Fruit fly (Drosophila melanogaster): Measurements from ENCODE around the gene CheB38c.
A peak's percentile ranks its signal among the peaks of the same experiment; 100 is the strongest.

The CheB38c gene

dm6 chr2L:20788050-20788449 lies 32.6 kb downstream of the CheB38c start:
- TF ChIP-seq rn (GFP tag; IDR thresholded peaks at IDR 0.05) (0 out of 2 replicates have a peak, but pooled peaks have one; percentile 9), CG14655 (GFP tag; optimal IDR thresholded peaks at IDR 0.05) (no peak)

- peak; percentile 70 for TF ChIP-seq CG17806 (tag; optimal IDR thresholded peaks at IDR 0.05)
- no peak for TF ChIP-seq EcR (GFP tag; optimal IDR thresholded peaks at IDR 0.05)
- TF ChIP-seq gl (tag; optimal IDR thresholded peaks at IDR 0.05): peak; percentile 11
- TF ChIP-seq CG8159 (tag; optimal IDR thresholded peaks at IDR 0.05): peak; percentile 71
- TF ChIP-seq D1 (tag; optimal IDR thresholded peaks at IDR 0.05): peak; percentile 71
- TF ChIP-seq CG9948 (tag; optimal IDR thresholded peaks at IDR 0.05): peak; percentile 60
- peak; percentile 45; the same call in 1 of the 2 replicates for TF ChIP-seq rn (GFP tag; IDR thresholded peaks at IDR 0.05)
- peak; percentile 74 for TF ChIP-seq CG8301 (tag; optimal IDR thresholded peaks at IDR 0.05)
- peak; percentile 79; the same call in 1 of the 2 replicates for TF ChIP-seq CG12605 (GFP tag; IDR thresholded peaks at IDR 0.05)
- peak; percentile 78 for TF ChIP-seq Pif1A (GFP tag; optimal IDR thresholded peaks at IDR 0.05)
- TF ChIP-seq CG15710 (tag; optimal IDR thresholded peaks at IDR 0.05): peak; percentile 26
- peak; percentile 90 for TF ChIP-seq CG4496 (GFP tag; IDR thresholded peaks at IDR 0.05)
- peak; percentile 87 for TF ChIP-seq Ets98B (GFP tag; IDR thresholded peaks at IDR 0.05)
- no peak for TF ChIP-seq CG10348 (GFP tag; IDR thresholded peaks at IDR 0.05)
- TF ChIP-seq Pif1B (GFP tag; optimal IDR thresholded peaks at IDR 0.05): peak; percentile 74
- TF ChIP-seq CG13204 (GFP tag; optimal IDR thresholded peaks at IDR 0.05): no peak
- TF ChIP-seq Snoo (tag; optimal IDR thresholded peaks at IDR 0.05): peak; percentile 71
- peak; percentile 30 for TF ChIP-seq CG34367 (tag; optimal IDR thresholded peaks at IDR 0.05)
- TF ChIP-seq CG14655 (GFP tag; optimal IDR thresholded peaks at IDR 0.05): no peak
- peak; percentile 79 for TF ChIP-seq fd96Ca (GFP tag; IDR thresholded peaks at IDR 0.05)
- TF ChIP-seq CG32121 (GFP tag; IDR thresholded peaks at IDR 0.05): peak; percentile 76
Observed at dm6 chr2L:20787271-20787791, 33.3 kb downstream of the CheB38c start, which contains the start of gene Pomp. Gene Pomp, plus strand, starts transcription at chr2L:20787656.

dm6 chr2L:20785333-20785732 lies 35.3 kb downstream of the CheB38c start:
- no peak for TF ChIP-seq D1 (tag; optimal IDR thresholded peaks at IDR 0.05)
- no peak for TF ChIP-seq CG12605 (GFP tag; IDR thresholded peaks at IDR 0.05)
- no peak for TF ChIP-seq gl (tag; optimal IDR thresholded peaks at IDR 0.05)
- no peak for TF ChIP-seq CG8301 (tag; optimal IDR thresholded peaks at IDR 0.05)
- TF ChIP-seq Pif1A (GFP tag; optimal IDR thresholded peaks at IDR 0.05): no peak
- no peak for TF ChIP-seq Snoo (tag; optimal IDR thresholded peaks at IDR 0.05)
- no peak for TF ChIP-seq CG32121 (GFP tag; IDR thresholded peaks at IDR 0.05)

- TF ChIP-seq CG8301 (tag; optimal IDR thresholded peaks at IDR 0.05) (no peak), Pif1B (GFP tag; optimal IDR thresholded peaks at IDR 0.05) (no peak), Ets98B (GFP tag; IDR thresholded peaks at IDR 0.05) (no peak), fd96Ca (GFP tag; IDR thresholded peaks at IDR 0.05) (no peak), Snoo (tag; optimal IDR thresholded peaks at IDR 0.05) (no peak), CG15710 (tag; optimal IDR thresholded peaks at IDR 0.05) (no peak), rn (GFP tag; IDR thresholded peaks at IDR 0.05) (no peak), CG12605 (GFP tag; IDR thresholded peaks at IDR 0.05) (no peak), CG32121 (GFP tag; IDR thresholded peaks at IDR 0.05) (no peak), CG34367 (tag; optimal IDR thresholded peaks at IDR 0.05) (no peak), CG9948 (tag; optimal IDR thresholded peaks at IDR 0.05) (no peak), CG4496 (GFP tag; IDR thresholded peaks at IDR 0.05) (no peak)
Observed at dm6 chr2L:20783908-20784307, 36.8 kb downstream of the CheB38c start.

dm6 chr2L:20783044-20783443 lies 37.6 kb downstream of the CheB38c start:
- no peak for TF ChIP-seq CG8159 (tag; optimal IDR thresholded peaks at IDR 0.05)
- no peak for TF ChIP-seq CG12605 (GFP tag; IDR thresholded peaks at IDR 0.05)
- TF ChIP-seq CG14655 (GFP tag; optimal IDR thresholded peaks at IDR 0.05): no peak
- no peak for TF ChIP-seq CG4496 (GFP tag; IDR thresholded peaks at IDR 0.05)
- no peak for TF ChIP-seq CG9948 (tag; optimal IDR thresholded peaks at IDR 0.05)
- TF ChIP-seq CG32121 (GFP tag; IDR thresholded peaks at IDR 0.05): no peak
- TF ChIP-seq D1 (tag; optimal IDR thresholded peaks at IDR 0.05): no peak
- no peak for TF ChIP-seq gl (tag; optimal IDR thresholded peaks at IDR 0.05)
- no peak for TF ChIP-seq Ets98B (GFP tag; IDR thresholded peaks at IDR 0.05)
- TF ChIP-seq Pif1B (GFP tag; optimal IDR thresholded peaks at IDR 0.05): no peak
- no peak for TF ChIP-seq fd96Ca (GFP tag; IDR thresholded peaks at IDR 0.05)
- no peak for TF ChIP-seq rn (GFP tag; IDR thresholded peaks at IDR 0.05)
- TF ChIP-seq CG8301 (tag; optimal IDR thresholded peaks at IDR 0.05): no peak
- no peak for TF ChIP-seq CG17806 (tag; optimal IDR thresholded peaks at IDR 0.05)
- TF ChIP-seq CG13204 (GFP tag; optimal IDR thresholded peaks at IDR 0.05): no peak
- TF ChIP-seq CG34367 (tag; optimal IDR thresholded peaks at IDR 0.05): no peak
- TF ChIP-seq EcR (GFP tag; optimal IDR thresholded peaks at IDR 0.05): no peak
- TF ChIP-seq CG15710 (tag; optimal IDR thresholded peaks at IDR 0.05): no peak

- TF ChIP-seq CG14655 (GFP tag; optimal IDR thresholded peaks at IDR 0.05): no peak
- no peak for TF ChIP-seq CG4496 (GFP tag; IDR thresholded peaks at IDR 0.05)
- no peak for TF ChIP-seq gl (tag; optimal IDR thresholded peaks at IDR 0.05)
- TF ChIP-seq CG9948 (tag; optimal IDR thresholded peaks at IDR 0.05): no peak
- no peak for TF ChIP-seq Pif1A (GFP tag; optimal IDR thresholded peaks at IDR 0.05)
- no peak for TF ChIP-seq CG12605 (GFP tag; IDR thresholded peaks at IDR 0.05)
- no peak for TF ChIP-seq Ets98B (GFP tag; IDR thresholded peaks at IDR 0.05)
- no peak for TF ChIP-seq EcR (GFP tag; optimal IDR thresholded peaks at IDR 0.05)
- TF ChIP-seq CG8159 (tag; optimal IDR thresholded peaks at IDR 0.05): no peak
- no peak for TF ChIP-seq CG17806 (tag; optimal IDR thresholded peaks at IDR 0.05)
- no peak for TF ChIP-seq CG8301 (tag; optimal IDR thresholded peaks at IDR 0.05)
- no peak for TF ChIP-seq fd96Ca (GFP tag; IDR thresholded peaks at IDR 0.05)
- no peak for TF ChIP-seq CG32121 (GFP tag; IDR thresholded peaks at IDR 0.05)
- TF ChIP-seq Snoo (tag; optimal IDR thresholded peaks at IDR 0.05): no peak
Observed at dm6 chr2L:20780768-20781167, 39.9 kb downstream of the CheB38c start.
